Fruit fly (Drosophila melanogaster) whole organism, prepupa: ENCODE measurements around the gene Kmn2.

Experiments
- CG31627 ChIP-seq: fragments of 200-800 bp; sonication (Bioruptor generic); optimal IDR thresholded peaks from 3 replicates; lab custom pipeline; 2016; ENCODE audit warnings: missing biosample characterization, missing genetic modification characterization
- CG4318 ChIP-seq: fragments of 200-800 bp; sonication (Bioruptor generic); optimal IDR thresholded peaks from 3 replicates; lab custom pipeline; 2017; ENCODE audit warnings: missing biosample characterization, mild to moderate bottlenecking, missing genetic modification characterization
- CG8632 ChIP-seq: fragments of 200-800 bp; sonication (Bioruptor generic); optimal IDR thresholded peaks from 3 replicates; lab custom pipeline; 2016; ENCODE audit warnings: missing biosample characterization, missing genetic modification characterization

- no peak for TF ChIP-seq CG4318 (GFP tag; lab: Kevin White, UChicago)
- TF ChIP-seq CG31627 (GFP tag; lab: Kevin White, UChicago), result no peak
- no peak for TF ChIP-seq CG8632
These were observed 5.4 kb downstream of the Kmn2 start, which contains the start of gene Elovl7 for dm6 chr3R:7995722-7996121.
